Fruit fly (Drosophila melanogaster) whole organism, embryonic: ENCODE measurements around the gene Mccc1.
A peak's percentile ranks its signal among the peaks of the same experiment; 100 is the strongest.

ENCODE experiments used
- Atf3 ChIP-seq: fragments of 200-800 bp; sonication (Bioruptor generic); optimal IDR thresholded peaks from 3 replicates; lab custom pipeline; 2016; ENCODE audit warnings: missing biosample characterization, missing genetic modification characterization
- CG11456 ChIP-seq: fragments of 200-800 bp; sonication (Bioruptor generic); IDR thresholded peaks from 3 replicates; pipeline ENCODE4 v1.3.6; 2022; ENCODE audit warnings: missing biosample characterization, missing genetic modification characterization
- CG11695 ChIP-seq: fragments of 200-800 bp; sonication (Bioruptor generic); IDR thresholded peaks from 3 replicates; pipeline ENCODE4 v1.3.6; 2022; ENCODE audit warnings: missing biosample characterization, missing genetic modification characterization
- CG11723 ChIP-seq: fragments of 200-800 bp; sonication (Bioruptor generic); optimal IDR thresholded peaks from 2 replicates; lab custom pipeline; 2017; ENCODE audit warnings: missing biosample characterization, mild to moderate bottlenecking, missing genetic modification characterization
- CG12744 ChIP-seq: fragments of 200-800 bp; sonication (Bioruptor generic); optimal IDR thresholded peaks from 2 replicates; lab custom pipeline; 2016; ENCODE audit warnings: missing biosample characterization, missing genetic modification characterization
- CG16779 ChIP-seq: fragments of 200-800 bp; sonication (Bioruptor generic); IDR thresholded peaks from 2 replicates; pipeline ENCODE4 v1.3.6; 2022; ENCODE audit warnings: missing biosample characterization, missing genetic modification characterization
- CG18599 ChIP-seq: fragments of 200-800 bp; sonication (Bioruptor generic); optimal IDR thresholded peaks from 3 replicates; lab custom pipeline; 2017; ENCODE audit warnings: missing biosample characterization, missing genetic modification characterization, mild to moderate bottlenecking, moderate library complexity, missing genetic modification reagents
- CG2875 ChIP-seq: fragments of 200-800 bp; sonication (Bioruptor generic); optimal IDR thresholded peaks from 2 replicates; lab custom pipeline; 2017; ENCODE audit warnings: missing biosample characterization, mild to moderate bottlenecking, missing genetic modification characterization, missing genetic modification reagents
- CG3163 ChIP-seq: fragments of 200-800 bp; sonication (Bioruptor generic); optimal IDR thresholded peaks from 3 replicates; lab custom pipeline; 2016; ENCODE audit warnings: missing biosample characterization, missing genetic modification characterization
- CG32767 ChIP-seq: fragments of 200-800 bp; sonication (Bioruptor generic); IDR thresholded peaks from 2 replicates; pipeline ENCODE4 v1.3.6; 2022; ENCODE audit warnings: missing biosample characterization, missing genetic modification characterization
- CG3838 ChIP-seq: fragments of 200-800 bp; sonication (Bioruptor generic); optimal IDR thresholded peaks from 3 replicates; lab custom pipeline; 2016; ENCODE audit warnings: missing biosample characterization, missing genetic modification characterization
- CG4282 ChIP-seq: fragments of 200-800 bp; sonication (Bioruptor generic); optimal IDR thresholded peaks from 2 replicates; lab custom pipeline; 2016; ENCODE audit warnings: missing biosample characterization, missing genetic modification characterization
- CG4328 ChIP-seq: fragments of 200-800 bp; sonication (Bioruptor generic); optimal IDR thresholded peaks from 3 replicates; lab custom pipeline; 2017; ENCODE audit warnings: missing biosample characterization, missing genetic modification reagents, missing genetic modification characterization
- CG4404 ChIP-seq: fragments of 200-800 bp; sonication (Bioruptor generic); IDR thresholded peaks from 2 replicates; pipeline ENCODE4 v1.3.6; 2022; ENCODE audit warnings: missing biosample characterization, missing genetic modification characterization
- CG6654 ChIP-seq: fragments of 200-800 bp; sonication (Bioruptor generic); optimal IDR thresholded peaks from 2 replicates; lab custom pipeline; 2017; ENCODE audit warnings: missing biosample characterization, mild to moderate bottlenecking, missing genetic modification characterization
- CG7271 ChIP-seq: fragments of 200-800 bp; sonication (Bioruptor generic); optimal IDR thresholded peaks from 2 replicates; lab custom pipeline; 2018; ENCODE audit warnings: missing biosample characterization, mild to moderate bottlenecking, missing genetic modification characterization, moderate library complexity
- CG7745 ChIP-seq: fragments of 200-800 bp; sonication (Bioruptor generic); optimal IDR thresholded peaks from 2 replicates; lab custom pipeline; 2018; ENCODE audit warnings: missing biosample characterization, mild to moderate bottlenecking, missing genetic modification characterization, moderate library complexity
- CoRest ChIP-seq: fragments of 200-800 bp; sonication (Bioruptor generic); optimal IDR thresholded peaks from 3 replicates; lab custom pipeline; 2018; ENCODE audit warnings: missing biosample characterization, mild to moderate bottlenecking, missing genetic modification characterization, moderate library complexity
- D ChIP-seq, 2 experiments: fragments of 200-800 bp in 1 of 2; fragments of >200 bp in 1 of 2; sonication (Bioruptor generic) in 1 of 2; optimal IDR thresholded peaks; 2 replicates in 1 of 2; 3 replicates in 1 of 2; lab custom pipeline; 2017; ENCODE audit warnings: mild to moderate bottlenecking in 1 of 2, missing biosample characterization in 1 of 2, missing genetic modification characterization in 1 of 2, missing genetic modification reagents in 1 of 2
- Dip2 ChIP-seq: fragments of 200-800 bp; sonication (Bioruptor generic); IDR thresholded peaks from 2 replicates; pipeline ENCODE4 v1.3.6; 2022; ENCODE audit warnings: missing biosample characterization, missing genetic modification characterization
- Dll ChIP-seq: fragments of 200-800 bp; sonication (Bioruptor generic); IDR thresholded peaks from 4 replicates; pipeline ENCODE4 v1.3.6; 2022; ENCODE audit warnings: missing biosample characterization, missing genetic modification characterization; ENCODE audit not compliant: partially characterized antibody
- Drgx ChIP-seq: fragments of 200-800 bp; sonication (Bioruptor generic); IDR thresholded peaks from 2 replicates; pipeline ENCODE4 v1.3.6; 2022; ENCODE audit warnings: missing biosample characterization, missing genetic modification characterization
- Ets65A ChIP-seq: fragments of 200-800 bp; sonication (Bioruptor generic); peaks from one replicate; lab custom pipeline; 2016; ENCODE audit warnings: missing biosample characterization, missing genetic modification characterization
- H15 ChIP-seq: fragments of 200-800 bp; sonication (Bioruptor generic); IDR thresholded peaks from 3 replicates; pipeline ENCODE4 v1.3.6; 2022; ENCODE audit warnings: missing biosample characterization, missing genetic modification characterization
- HLH4C ChIP-seq: fragments of 200-800 bp; sonication (Bioruptor generic); IDR thresholded peaks from 3 replicates; pipeline ENCODE4 v1.3.6; 2022; ENCODE audit warnings: missing biosample characterization, missing genetic modification characterization; ENCODE audit not compliant: partially characterized antibody
- Hand ChIP-seq: fragments of 200-800 bp; sonication (Bioruptor generic); optimal IDR thresholded peaks from 2 replicates; lab custom pipeline; 2017; ENCODE audit warnings: mild to moderate bottlenecking, missing biosample characterization, missing genetic modification reagents, missing genetic modification characterization
- Hr78 ChIP-seq, 2 experiments: fragments of 200-800 bp in 1 of 2; fragments of >200 bp in 1 of 2; sonication (Bioruptor generic) in 1 of 2; optimal IDR thresholded peaks; 2 replicates each; lab custom pipeline; 2017 to 2019; ENCODE audit warnings: missing biosample characterization in 2 of 2, missing genetic modification characterization in 2 of 2, mild to moderate bottlenecking in 1 of 2, moderate library complexity in 1 of 2
- Kr ChIP-seq: fragments of 200-800 bp; sonication (Bioruptor generic); optimal IDR thresholded peaks from 2 replicates; lab custom pipeline; 2017; ENCODE audit warnings: missing biosample characterization, mild to moderate bottlenecking, missing genetic modification characterization
- Lhr ChIP-seq: fragments of 200-800 bp; sonication (Bioruptor generic); optimal IDR thresholded peaks from 3 replicates; lab custom pipeline; 2017; ENCODE audit warnings: mild to moderate bottlenecking, missing biosample characterization, missing genetic modification reagents, missing genetic modification characterization
- NFAT ChIP-seq: fragments of 200-800 bp; sonication (Bioruptor generic); IDR thresholded peaks from 2 replicates; pipeline ENCODE4 v1.3.6; 2022; ENCODE audit warnings: missing biosample characterization, missing genetic modification characterization
- Ptx1 ChIP-seq: fragments of 200-800 bp; sonication (Bioruptor generic); IDR thresholded peaks from 2 replicates; pipeline ENCODE4 v1.3.6; 2022; ENCODE audit warnings: missing biosample characterization, missing genetic modification characterization
- Sin3A ChIP-seq: fragments of >200 bp; optimal IDR thresholded peaks from 2 replicates; lab custom pipeline; 2018
- Sox100B ChIP-seq: fragments of 200-800 bp; sonication (Bioruptor generic); optimal IDR thresholded peaks from 3 replicates; lab custom pipeline; 2018; ENCODE audit warnings: missing biosample characterization, mild to moderate bottlenecking, missing genetic modification characterization
- Spps ChIP-seq: fragments of 200-800 bp; sonication (Bioruptor generic); optimal IDR thresholded peaks from 2 replicates; lab custom pipeline; 2018; ENCODE audit warnings: missing biosample characterization, mild to moderate bottlenecking, missing genetic modification characterization
- ato ChIP-seq: fragments of 200-800 bp; sonication (Bioruptor generic); IDR thresholded peaks from 2 replicates; pipeline ENCODE4 v1.3.6; 2022; ENCODE audit warnings: missing biosample characterization, missing genetic modification characterization; ENCODE audit not compliant: partially characterized antibody
- bowl ChIP-seq: fragments of 200-800 bp; sonication (Bioruptor generic); IDR thresholded peaks from 2 replicates; pipeline ENCODE4 v1.3.6; 2022; ENCODE audit warnings: missing biosample characterization, missing genetic modification characterization
- cad ChIP-seq: fragments of >200 bp; optimal IDR thresholded peaks from 2 replicates; lab custom pipeline; 2017; ENCODE audit warnings: missing biosample characterization, missing genetic modification characterization
- chm ChIP-seq: fragments of 200-800 bp; sonication (Bioruptor generic); IDR thresholded peaks from 2 replicates; pipeline ENCODE4 v1.3.6; 2022; ENCODE audit warnings: missing biosample characterization, missing genetic modification characterization
- dysf ChIP-seq: fragments of 200-800 bp; sonication (Bioruptor generic); IDR thresholded peaks from 3 replicates; pipeline ENCODE4 v1.3.6; 2022; ENCODE audit warnings: missing biosample characterization, missing genetic modification characterization
- gt ChIP-seq: fragments of 200-800 bp; sonication (Bioruptor generic); IDR thresholded peaks from 2 replicates; pipeline ENCODE4 v1.3.6; 2022; ENCODE audit warnings: missing biosample characterization, missing genetic modification characterization
- hb ChIP-seq: fragments of 200-800 bp; sonication (Bioruptor generic); IDR thresholded peaks from 3 replicates; pipeline ENCODE4 v1.3.6; 2022; ENCODE audit warnings: missing biosample characterization, missing genetic modification characterization; ENCODE audit not compliant: partially characterized antibody
- jigr1 ChIP-seq: fragments of 200-800 bp; sonication (Bioruptor generic); IDR thresholded peaks from 3 replicates; pipeline ENCODE4 v1.3.6; 2022; ENCODE audit warnings: missing biosample characterization, missing genetic modification characterization
- jumu ChIP-seq: fragments of 200-800 bp; sonication (Bioruptor generic); optimal IDR thresholded peaks from 3 replicates; lab custom pipeline; 2016; ENCODE audit warnings: missing biosample characterization, missing genetic modification characterization
- mld ChIP-seq: fragments of 200-800 bp; sonication (Bioruptor generic); IDR thresholded peaks from 3 replicates; pipeline ENCODE4 v1.3.6; 2022; ENCODE audit warnings: missing biosample characterization, missing genetic modification characterization; ENCODE audit not compliant: partially characterized antibody
- pnt ChIP-seq: fragments of 200-800 bp; sonication (Bioruptor generic); optimal IDR thresholded peaks from 3 replicates; lab custom pipeline; 2016; ENCODE audit warnings: missing biosample characterization, missing genetic modification characterization
- scrt ChIP-seq: fragments of 200-800 bp; sonication (Bioruptor generic); optimal IDR thresholded peaks from 2 replicates; lab custom pipeline; 2018; ENCODE audit warnings: missing biosample characterization, mild to moderate bottlenecking, missing genetic modification characterization, moderate library complexity
- sd ChIP-seq: fragments of 200-800 bp; sonication (Bioruptor generic); optimal IDR thresholded peaks from 3 replicates; lab custom pipeline; 2018; ENCODE audit warnings: missing biosample characterization, mild to moderate bottlenecking, missing genetic modification characterization, moderate library complexity
- tgo ChIP-seq: fragments of 200-800 bp; sonication (Bioruptor generic); IDR thresholded peaks from 3 replicates; pipeline ENCODE4 v1.3.6; 2022; ENCODE audit warnings: missing biosample characterization, missing genetic modification characterization
- trem ChIP-seq: fragments of 200-800 bp; optimal IDR thresholded peaks from 3 replicates; lab custom pipeline; 2019; ENCODE audit warnings: missing biosample characterization, mild to moderate bottlenecking, missing genetic modification characterization, moderate library complexity
- z ChIP-seq: fragments of 200-800 bp; sonication (Bioruptor generic); IDR thresholded peaks from 3 replicates; pipeline ENCODE4 v1.3.6; 2022; ENCODE audit warnings: missing biosample characterization, missing genetic modification characterization
- zf30C ChIP-seq: fragments of 200-800 bp; sonication (Bioruptor generic); optimal IDR thresholded peaks from 3 replicates; lab custom pipeline; 2018; ENCODE audit warnings: missing biosample characterization, mild to moderate bottlenecking, missing genetic modification characterization

Gene Mccc1

DNA sequence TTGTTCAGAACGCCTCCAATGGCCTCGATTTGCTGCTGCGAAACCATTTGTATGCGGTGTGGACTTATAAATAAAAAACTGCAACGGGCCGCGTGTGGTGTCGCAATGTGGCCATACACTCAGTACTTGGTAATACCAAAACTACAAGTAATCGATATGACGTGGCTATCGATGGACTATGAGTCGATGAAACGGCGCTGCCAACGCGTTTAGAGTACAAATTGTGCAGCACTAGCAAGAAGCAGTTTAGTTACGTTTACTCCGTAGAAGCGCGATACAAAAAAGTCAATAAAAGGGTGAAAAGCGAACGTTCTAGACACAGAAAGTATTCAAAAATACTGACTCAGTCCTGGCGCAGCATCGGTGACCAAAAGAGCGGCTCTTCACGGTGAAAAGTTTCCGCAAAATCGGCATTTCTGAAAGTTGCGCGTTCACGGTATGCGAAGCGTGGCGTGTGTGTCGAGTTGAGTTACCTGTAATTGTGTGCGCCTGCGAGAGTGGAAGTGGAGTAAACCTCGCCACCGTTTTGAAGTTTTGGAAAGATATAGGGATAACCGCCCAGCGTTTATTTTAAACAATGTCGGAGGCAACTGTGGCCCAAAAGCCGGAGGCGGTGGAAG lies 46.2 kb downstream of the Mccc1 start, which contains the start of the genes nero and CG1910 (continued):
- TF ChIP-seq CG7271 (tag; lab: Kevin White, UChicago), result peak; percentile 48
- TF ChIP-seq CG7745 (tag; lab: Kevin White, UChicago), result no peak
- no peak for TF ChIP-seq ato
- no peak for TF ChIP-seq bowl (GFP tag; lab: Robert Waterston, UW)
- TF ChIP-seq CG3838 (GFP tag; lab: Kevin White, UChicago), result no peak
- no peak for TF ChIP-seq Dll (GFP tag; lab: Robert Waterston, UW)
- no peak for TF ChIP-seq CG6654 (GFP tag; lab: Kevin White, UChicago)
- no peak for TF ChIP-seq dysf (GFP tag; lab: Robert Waterston, UW)
- no peak for TF ChIP-seq jigr1
- TF ChIP-seq CG4404, result no peak
- no peak for TF ChIP-seq D (optimal IDR thresholded peaks at IDR 0.05; lab: Kevin White, UChicago)
- no peak for TF ChIP-seq D (GFP tag; optimal IDR thresholded peaks at IDR 0.05; lab: Kevin White, UChicago)
- TF ChIP-seq Hr78 (GFP tag; optimal IDR thresholded peaks at IDR 0.05; lab: Kevin White, UChicago), result no peak
- TF ChIP-seq H15, result no peak
- TF ChIP-seq Dip2 (GFP tag; lab: Robert Waterston, UW), result no peak
- no peak for TF ChIP-seq CG2875 (GFP tag; lab: Kevin White, UChicago)
- TF ChIP-seq cad (GFP tag; lab: Kevin White, UChicago), result no peak
- no peak for TF ChIP-seq Sox100B (GFP tag; lab: Kevin White, UChicago)
- TF ChIP-seq zf30C (GFP tag; lab: Kevin White, UChicago), result no peak
- TF ChIP-seq HLH4C (GFP tag; lab: Robert Waterston, UW), result no peak
- no peak for TF ChIP-seq NFAT (GFP tag; lab: Robert Waterston, UW)
- TF ChIP-seq CoRest (tag; lab: Kevin White, UChicago), result peak; percentile 8
- TF ChIP-seq CG11723 (GFP tag; lab: Kevin White, UChicago), result no peak
- TF ChIP-seq gt (GFP tag; lab: Robert Waterston, UW), result no peak
- TF ChIP-seq pnt (GFP tag; lab: Kevin White, UChicago), result no peak
- TF ChIP-seq tgo (GFP tag; lab: Robert Waterston, UW), result no peak
- TF ChIP-seq chm (GFP tag; lab: Robert Waterston, UW), result no peak
- peak; percentile 3 for TF ChIP-seq Kr
- no peak for TF ChIP-seq CG12744 (GFP tag; lab: Kevin White, UChicago)
- no peak for TF ChIP-seq CG4328 (GFP tag; lab: Kevin White, UChicago)
- TF ChIP-seq Lhr (GFP tag; lab: Kevin White, UChicago), result peak; percentile 60
- no peak for TF ChIP-seq Drgx
- TF ChIP-seq Hand (GFP tag; lab: Kevin White, UChicago), result no peak
- TF ChIP-seq CG4282 (GFP tag; lab: Kevin White, UChicago), result no peak
- no peak for TF ChIP-seq scrt
- no peak for TF ChIP-seq CG16779 (GFP tag; lab: Robert Waterston, UW)
- no peak for TF ChIP-seq Ets65A
- no peak for TF ChIP-seq Spps (tag; lab: Kevin White, UChicago)
- peak; percentile 76 for TF ChIP-seq Sin3A
- no peak for TF ChIP-seq mld
- TF ChIP-seq z (GFP tag; lab: Robert Waterston, UW), result no peak
- no peak for TF ChIP-seq Atf3 (GFP tag; lab: Kevin White, UChicago)
- no peak for TF ChIP-seq Ptx1
- peak; percentile 99 for TF ChIP-seq trem (tag; lab: Kevin White, UChicago)
- TF ChIP-seq sd, result no peak
- TF ChIP-seq CG11695, result no peak
- no peak for TF ChIP-seq CG11456 (GFP tag; lab: Robert Waterston, UW)
- no peak for TF ChIP-seq CG32767 (GFP tag; lab: Robert Waterston, UW)
- TF ChIP-seq CG3163 (GFP tag; lab: Kevin White, UChicago), result no peak
- peak; percentile 20 for TF ChIP-seq CG18599 (GFP tag; lab: Kevin White, UChicago)
- TF ChIP-seq jumu (GFP tag; lab: Kevin White, UChicago), result peak; percentile 2
- TF ChIP-seq hb (GFP tag; lab: Robert Waterston, UW), result no peak
